Worm (Caenorhabditis elegans) whole organism, L2 larva: ENCODE results near the gene ZK1098.11.

Experiments used
- C34F6.9 ChIP-seq: fragments of 150-350 bp; optimal IDR thresholded peaks from 2 replicates; lab custom pipeline; 2014; ENCODE audit warnings: missing biosample characterization, missing genetic modification characterization
- F13H6.1 ChIP-seq: sonication (generic microtip); optimal IDR thresholded peaks from 2 replicates; lab custom pipeline; 2016; ENCODE audit warnings: missing genetic modification characterization, missing compliant biosample characterization
- Y55F3AM.14 ChIP-seq: fragments of 200-800 bp; sonication (Bioruptor generic); optimal IDR thresholded peaks from 2 replicates; lab custom pipeline; 2018; ENCODE audit warnings: mild to moderate bottlenecking, missing genetic modification characterization, missing compliant biosample characterization
- alr-1 ChIP-seq: fragments of 150-350 bp; optimal IDR thresholded peaks from 2 replicates; lab custom pipeline; 2014; ENCODE audit warnings: missing biosample characterization, missing genetic modification characterization
- aly-2 ChIP-seq: fragments of 150-350 bp; optimal IDR thresholded peaks from 2 replicates; lab custom pipeline; 2014; ENCODE audit warnings: missing biosample characterization, missing genetic modification characterization
- ama-1 ChIP-seq: fragments of 150-350 bp; optimal IDR thresholded peaks from 2 replicates; lab custom pipeline; 2018; ENCODE audit warnings: inconsistent platforms
- blmp-1 ChIP-seq: sonication (generic microtip); optimal IDR thresholded peaks from 2 replicates; lab custom pipeline; 2017; ENCODE audit warnings: missing genetic modification characterization, mild to moderate bottlenecking, missing compliant biosample characterization, antibody characterized with exemption, moderate library complexity; ENCODE audit not compliant: insufficient read depth
- ceh-16 ChIP-seq: fragments of 150-350 bp; optimal IDR thresholded peaks from 2 replicates; lab custom pipeline; 2014; ENCODE audit warnings: missing biosample characterization, missing genetic modification characterization
- ceh-82 ChIP-seq: fragments of 150-350 bp; optimal IDR thresholded peaks from 2 replicates; lab custom pipeline; 2014; ENCODE audit warnings: missing biosample characterization, missing genetic modification characterization
- crh-2 ChIP-seq: sonication (generic microtip); optimal IDR thresholded peaks from 2 replicates; lab custom pipeline; 2017; ENCODE audit warnings: missing biosample characterization, missing genetic modification characterization
- dmd-4 ChIP-seq: sonication (generic microtip); optimal IDR thresholded peaks from 2 replicates; lab custom pipeline; 2017; ENCODE audit warnings: missing biosample characterization, missing genetic modification characterization
- egl-27 ChIP-seq: sonication (generic microtip); optimal IDR thresholded peaks from 3 replicates; lab custom pipeline; 2017; ENCODE audit warnings: missing biosample characterization, missing genetic modification reagents, missing genetic modification characterization
- elt-3 ChIP-seq: sonication (generic microtip); optimal IDR thresholded peaks from 2 replicates; lab custom pipeline; 2017; ENCODE audit warnings: missing biosample characterization, missing genetic modification characterization
- gmeb-1 ChIP-seq: fragments of 150-350 bp; optimal IDR thresholded peaks from 2 replicates; lab custom pipeline; 2014; ENCODE audit warnings: missing biosample characterization, missing genetic modification characterization
- lin-39 ChIP-seq: fragments of 150-350 bp; optimal IDR thresholded peaks from 2 replicates; lab custom pipeline; 2014; ENCODE audit warnings: missing biosample characterization, missing genetic modification reagents, missing genetic modification characterization
- lsy-2 ChIP-seq, 2 experiments: fragments of 150-350 bp in 1 of 2; sonication (generic microtip) in 1 of 2; optimal IDR thresholded peaks; 2 replicates each; lab custom pipeline; 2014 to 2017; ENCODE audit warnings: missing biosample characterization in 2 of 2, missing genetic modification characterization in 2 of 2
- mab-5 ChIP-seq: fragments of 150-350 bp; optimal IDR thresholded peaks from 2 replicates; lab custom pipeline; 2014; ENCODE audit warnings: missing biosample characterization, missing genetic modification characterization
- mdl-1 ChIP-seq, 2 experiments: fragments of 150-350 bp in 1 of 2; sonication (generic microtip) in 1 of 2; optimal IDR thresholded peaks; 2 replicates each; lab custom pipeline; 2017; ENCODE audit warnings: missing biosample characterization in 2 of 2, missing genetic modification characterization in 2 of 2
- nhr-11 ChIP-seq: fragments of 150-350 bp; optimal IDR thresholded peaks from 2 replicates; lab custom pipeline; 2014; ENCODE audit warnings: missing biosample characterization, missing genetic modification characterization
- nhr-12 ChIP-seq: fragments of 150-350 bp; optimal IDR thresholded peaks from 2 replicates; lab custom pipeline; 2014; ENCODE audit warnings: missing biosample characterization, missing genetic modification characterization
- nhr-129 ChIP-seq: fragments of 150-350 bp; optimal IDR thresholded peaks from 2 replicates; lab custom pipeline; 2014; ENCODE audit warnings: missing biosample characterization, missing genetic modification characterization
- nhr-21 ChIP-seq: fragments of 150-350 bp; optimal IDR thresholded peaks from 2 replicates; lab custom pipeline; 2014; ENCODE audit warnings: missing biosample characterization, missing genetic modification characterization
- nhr-23 ChIP-seq: fragments of 150-350 bp; optimal IDR thresholded peaks from 2 replicates; lab custom pipeline; 2014; ENCODE audit warnings: missing biosample characterization, missing genetic modification reagents, missing genetic modification characterization
- nhr-25 ChIP-seq: fragments of 150-350 bp; sonication (generic microtip); optimal IDR thresholded peaks from 3 replicates; lab custom pipeline; 2014; ENCODE audit warnings: missing biosample characterization, missing genetic modification characterization
- nhr-6 ChIP-seq: fragments of 150-350 bp; optimal IDR thresholded peaks from 2 replicates; lab custom pipeline; 2014; ENCODE audit warnings: missing biosample characterization, missing genetic modification characterization
- nhr-77 ChIP-seq: fragments of 150-350 bp; optimal IDR thresholded peaks from 2 replicates; lab custom pipeline; 2014; ENCODE audit warnings: missing biosample characterization, missing genetic modification characterization
- peb-1 ChIP-seq: fragments of 150-350 bp; optimal IDR thresholded peaks from 2 replicates; lab custom pipeline; 2014; ENCODE audit warnings: missing biosample characterization, missing genetic modification characterization
- sem-4 ChIP-seq: fragments of 150-350 bp; optimal IDR thresholded peaks from 2 replicates; lab custom pipeline; 2014; ENCODE audit warnings: missing biosample characterization, missing genetic modification reagents, missing genetic modification characterization
- sma-3 ChIP-seq: sonication (generic microtip); optimal IDR thresholded peaks from 2 replicates; lab custom pipeline; 2016; ENCODE audit warnings: missing genetic modification reagents, missing genetic modification characterization, missing compliant biosample characterization
- unc-39 ChIP-seq: fragments of 150-350 bp; optimal IDR thresholded peaks from 2 replicates; lab custom pipeline; 2014; ENCODE audit warnings: missing biosample characterization, missing genetic modification characterization
- unc-55 ChIP-seq: fragments of 150-350 bp; sonication (generic microtip); optimal IDR thresholded peaks from 3 replicates; lab custom pipeline; 2014; ENCODE audit warnings: missing biosample characterization, missing genetic modification reagents, missing genetic modification characterization
- ztf-1 ChIP-seq: fragments of 200-800 bp; sonication (Bioruptor generic); conservative IDR thresholded peaks from 2 replicates; pipeline ENCODE4 v1.3.6; 2022; ENCODE audit warnings: missing genetic modification characterization, missing compliant biosample characterization

ZK1098.11 gene

ce11 chrIII:9521410-9522090 is 34.9 kb upstream of the ZK1098.11 start, which contains the start of the genes clu-1 and prp-40 (continued):
- TF ChIP-seq egl-27 (no peak), peb-1 (tag; lab: Kevin White, UChicago) (no peak), nhr-23 (tag; lab: Kevin White, UChicago) (no peak), ceh-16 (tag; lab: Kevin White, UChicago) (peak; percentile 60), lsy-2 (tag; optimal IDR thresholded peaks at IDR 0.05; lab: Kevin White, UChicago) (peak; percentile 86 to 95), nhr-6 (tag; lab: Kevin White, UChicago) (peak; percentile 72), gmeb-1 (tag; lab: Kevin White, UChicago) (peak; percentile 89), nhr-21 (peak; percentile 84)

DNA sequence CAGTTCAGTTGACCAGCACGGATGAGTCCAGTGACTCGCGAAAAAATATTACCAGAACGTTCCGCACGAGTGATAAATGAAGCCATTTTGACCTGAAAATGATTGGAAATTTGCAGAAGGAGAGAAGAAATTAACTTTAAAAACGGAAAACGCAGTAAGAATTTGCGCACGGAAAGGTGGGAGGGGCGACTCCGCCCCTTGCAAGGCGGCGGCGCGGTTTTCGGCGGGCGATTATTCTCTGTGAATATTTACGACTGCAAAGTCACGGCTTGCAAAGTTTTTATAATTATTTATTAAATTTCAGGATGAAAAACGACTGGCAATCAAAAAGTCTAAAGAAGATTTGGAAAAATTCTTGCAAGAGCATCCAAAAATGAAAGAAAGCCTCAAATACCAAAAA is 32.8 kb upstream of the ZK1098.11 start, which contains the start of gene mrps-23:
Gene mrps-23 (minus strand): TSS at position 92 of the 400 bp plus-strand sequence.
- TF ChIP-seq ama-1 (lab: Kevin White, UChicago) (no peak), dmd-4 (tag; lab: Kevin White, UChicago) (no peak), nhr-25 (tag; lab: Kevin White, UChicago) (peak; percentile 14), ceh-82 (tag; lab: Kevin White, UChicago) (no peak), lsy-2 (tag; optimal IDR thresholded peaks at IDR 0.05; lab: Kevin White, UChicago) (peak in 1 of 2 experiments; percentile 31), unc-55 (GFP tag; lab: Kevin White, UChicago) (peak; percentile 24)

- no peak for TF ChIP-seq aly-2 (tag; lab: Kevin White, UChicago)
- no peak for TF ChIP-seq unc-55 (GFP tag; lab: Kevin White, UChicago)
- TF ChIP-seq, all 48 proteins: peak for 0
Observed at ce11 chrIII:9525252-9525651, 31.1 kb upstream of the ZK1098.11 start, which contains the start of gene trpp-3. Gene trpp-3 (plus strand): TSS chrIII:9525552.

DNA sequence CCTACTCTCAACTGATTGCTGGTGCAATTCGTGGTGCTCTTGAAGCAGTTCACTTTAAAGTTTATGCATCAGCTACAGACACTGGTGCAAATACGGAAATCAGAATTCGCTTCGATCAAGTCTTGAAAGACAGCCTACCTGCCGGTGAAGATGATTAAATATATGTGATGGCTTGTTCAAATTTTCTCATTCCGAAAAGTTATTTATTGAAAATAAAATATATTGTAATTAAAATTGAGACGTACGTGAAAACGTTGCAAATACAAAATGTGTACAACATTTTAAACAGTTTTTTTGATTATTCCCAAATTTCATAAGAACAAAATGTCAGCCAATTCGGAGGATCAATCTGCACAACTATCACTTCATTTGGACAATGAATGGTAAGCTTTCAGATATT is 29.5 kb upstream of the ZK1098.11 start, which contains the start of gene ZK1098.6:
Gene ZK1098.6 (plus strand): TSS at position 301 of the 400 bp plus-strand sequence.
- TF ChIP-seq nhr-21 = no peak
- TF ChIP-seq lin-39 (tag; lab: Kevin White, UChicago) = no peak
- TF ChIP-seq F13H6.1 (tag; lab: Kevin White, UChicago) = no peak
- no peak for TF ChIP-seq elt-3
- no peak for TF ChIP-seq Y55F3AM.14 (GFP tag; lab: Kevin White, UChicago)
- TF ChIP-seq mdl-1 (tag; optimal IDR thresholded peaks at IDR 0.05; lab: Kevin White, UChicago) = no peak
- no peak for TF ChIP-seq blmp-1 (tag; lab: Kevin White, UChicago)
- no peak for TF ChIP-seq unc-39 (tag; lab: Kevin White, UChicago)
- TF ChIP-seq nhr-25 (tag; lab: Kevin White, UChicago) = no peak
- TF ChIP-seq nhr-77 (tag; lab: Kevin White, UChicago) = no peak
- TF ChIP-seq nhr-23 (tag; lab: Kevin White, UChicago) = no peak
- no peak for TF ChIP-seq alr-1 (tag; lab: Kevin White, UChicago)
- no peak for TF ChIP-seq crh-2 (tag; lab: Kevin White, UChicago)
- no peak for TF ChIP-seq nhr-6 (tag; lab: Kevin White, UChicago)
- TF ChIP-seq nhr-11 (tag; lab: Kevin White, UChicago) = no peak
- TF ChIP-seq ztf-1 (GFP tag; lab: Robert Waterston, UW) = no peak
- no peak for TF ChIP-seq nhr-129 (tag; lab: Kevin White, UChicago)
- no peak for TF ChIP-seq mab-5 (tag; lab: Kevin White, UChicago)
- no peak for TF ChIP-seq peb-1 (tag; lab: Kevin White, UChicago)
- no peak for TF ChIP-seq sem-4 (tag; lab: Kevin White, UChicago)

- TF ChIP-seq C34F6.9 (tag; lab: Kevin White, UChicago) (peak; percentile 48), peb-1 (tag; lab: Kevin White, UChicago) (no peak), lsy-2 (tag; optimal IDR thresholded peaks at IDR 0.05; lab: Kevin White, UChicago) (peak in 1 of 2 experiments; percentile 56), unc-55 (GFP tag; lab: Kevin White, UChicago) (peak; percentile 31), nhr-12 (no peak), crh-2 (tag; lab: Kevin White, UChicago) (peak; percentile 60), nhr-129 (tag; lab: Kevin White, UChicago) (no peak), sma-3 (GFP tag; lab: Kevin White, UChicago) (no peak)
Observed at ce11 chrIII:9528824-9529223, 27.6 kb upstream of the ZK1098.11 start, which contains the start of gene ZK1098.2. Gene ZK1098.2 (plus strand): TSS chrIII:9529159.
